Worm (Caenorhabditis elegans): Measurements from ENCODE around the gene ceh-34.

The ceh-34 gene

DNA sequence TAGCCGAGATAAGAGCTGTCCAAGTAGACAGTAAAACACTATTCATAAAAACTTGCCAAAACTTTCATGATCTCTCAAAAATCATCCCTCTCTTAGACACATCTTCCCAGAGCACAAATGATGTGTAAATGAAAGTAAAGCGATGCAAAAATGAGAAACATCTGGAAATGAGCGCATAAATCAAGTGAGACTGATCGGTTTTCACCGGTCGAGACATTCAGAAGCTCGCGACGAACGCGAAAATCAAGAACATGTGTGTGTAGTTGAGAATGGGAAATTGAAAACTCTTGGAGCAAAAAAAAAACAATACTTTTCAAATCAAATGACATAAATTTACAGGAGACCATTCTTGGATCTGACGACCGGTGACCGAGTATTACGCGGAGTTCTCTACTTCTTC, 15.0 kb downstream of the ceh-34 start:
- TF ChIP-seq aptf-3 (GFP tag; IDR thresholded peaks at IDR 0.05) (no peak), aptf-2 (GFP tag; conservative IDR thresholded peaks at IDR 0.05) (no peak), K11D2.4 (GFP tag; IDR thresholded peaks at IDR 0.05) (no peak), attf-6 (GFP tag; IDR thresholded peaks at IDR 0.05) (no peak), C06A6.2 (GFP tag; conservative IDR thresholded peaks at IDR 0.05) (no peak), nhr-27 (tag; optimal IDR thresholded peaks at IDR 0.05) (no peak), B0035.1 (tag; optimal IDR thresholded peaks at IDR 0.05) (no peak), nhr-90 (tag; optimal IDR thresholded peaks at IDR 0.05) (no peak), B0336.3 (GFP tag; IDR thresholded peaks at IDR 0.05) (no peak), efl-1 (GFP tag; optimal IDR thresholded peaks at IDR 0.05) (no peak), ztf-25 (GFP tag; IDR thresholded peaks at IDR 0.05) (no peak), F37B4.10 (GFP tag; IDR thresholded peaks at IDR 0.05) (no peak), ztf-18 (tag; optimal IDR thresholded peaks at IDR 0.05) (no peak)

DNA sequence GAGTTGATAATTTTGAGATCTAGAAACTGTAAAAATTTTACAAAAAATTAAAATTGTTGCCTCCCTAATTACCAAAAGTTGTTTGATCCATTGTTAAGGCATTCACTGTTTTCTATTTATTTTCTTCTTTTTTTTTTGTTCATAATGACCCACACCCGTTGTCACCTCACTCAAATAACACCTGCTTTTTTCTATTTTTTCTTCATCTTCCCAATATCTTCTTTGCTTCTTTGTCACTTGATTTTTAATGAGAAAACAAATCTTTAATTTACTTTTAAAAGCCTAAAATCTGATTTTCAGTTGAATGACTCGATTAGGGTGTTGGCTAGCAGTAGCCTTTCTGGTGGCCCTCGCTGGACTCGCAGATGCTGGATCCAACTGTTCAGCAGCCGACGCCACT, 16.0 kb downstream of the ceh-34 start, which contains the start of gene ncx-2:
Gene ncx-2, plus strand, starts transcription at position 301 of the 400 bp plus-strand sequence.
- TF ChIP-seq sdz-38 (tag; optimal IDR thresholded peaks at IDR 0.05) = no peak
- no peak for TF ChIP-seq nhr-27 (tag; optimal IDR thresholded peaks at IDR 0.05)
- TF ChIP-seq ztf-25 (GFP tag; IDR thresholded peaks at IDR 0.05) = no peak
- TF ChIP-seq unc-130 (GFP tag; optimal IDR thresholded peaks at IDR 0.05) = no peak
- no peak for TF ChIP-seq Y53G8AR.9 (GFP tag; conservative IDR thresholded peaks at IDR 0.05)
- TF ChIP-seq hmg-20 (GFP tag; IDR thresholded peaks at IDR 0.05) = no peak
- no peak for TF ChIP-seq pha-4 (tag; optimal IDR thresholded peaks at IDR 0.05)
- no peak for TF ChIP-seq F52B5.7 (tag; optimal IDR thresholded peaks at IDR 0.05)
- TF ChIP-seq ZK185.1 (tag; optimal IDR thresholded peaks at IDR 0.05; ENCODE audit: poor library complexity, severe bottlenecking) = no peak
- TF ChIP-seq F57A8.1 (GFP tag; optimal IDR thresholded peaks at IDR 0.05) = no peak
- no peak for TF ChIP-seq ztf-18 (tag; optimal IDR thresholded peaks at IDR 0.05)
- TF ChIP-seq dox-1 (GFP tag; IDR thresholded peaks at IDR 0.05) = no peak
- TF ChIP-seq snpc-1.3 (tag; optimal IDR thresholded peaks at IDR 0.05; ENCODE audit: insufficient read depth) = no peak
- no peak for TF ChIP-seq K12H6.12 (tag; optimal IDR thresholded peaks at IDR 0.05)

DNA sequence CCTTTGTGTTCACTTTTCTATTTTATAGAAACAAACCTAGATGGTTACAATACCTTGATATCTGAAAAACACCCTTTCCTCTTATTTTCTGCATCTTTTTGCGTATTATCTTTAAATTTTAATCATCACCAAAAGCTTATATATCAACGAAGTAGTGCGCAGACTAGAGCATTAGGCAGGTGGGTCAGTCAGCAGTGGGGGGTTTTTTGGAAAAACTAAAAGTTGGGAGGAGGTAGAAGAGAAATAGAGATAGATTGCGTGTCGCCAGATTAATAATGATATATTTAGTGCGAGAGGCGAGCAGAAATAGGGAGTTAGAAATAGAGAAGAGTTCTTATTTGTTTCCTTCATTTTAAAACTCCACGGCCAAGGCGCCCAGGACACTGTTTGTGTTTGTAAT, 18.2 kb downstream of the ceh-34 start:
- no peak for TF ChIP-seq egl-44 (GFP tag; IDR thresholded peaks at IDR 0.05)
- no peak for TF ChIP-seq mes-4 (tag; optimal IDR thresholded peaks at IDR 0.05)
- no peak for TF ChIP-seq pbrm-1 (GFP tag; IDR thresholded peaks at IDR 0.05)
- no peak for TF ChIP-seq ztf-26 (tag; optimal IDR thresholded peaks at IDR 0.05)

DNA sequence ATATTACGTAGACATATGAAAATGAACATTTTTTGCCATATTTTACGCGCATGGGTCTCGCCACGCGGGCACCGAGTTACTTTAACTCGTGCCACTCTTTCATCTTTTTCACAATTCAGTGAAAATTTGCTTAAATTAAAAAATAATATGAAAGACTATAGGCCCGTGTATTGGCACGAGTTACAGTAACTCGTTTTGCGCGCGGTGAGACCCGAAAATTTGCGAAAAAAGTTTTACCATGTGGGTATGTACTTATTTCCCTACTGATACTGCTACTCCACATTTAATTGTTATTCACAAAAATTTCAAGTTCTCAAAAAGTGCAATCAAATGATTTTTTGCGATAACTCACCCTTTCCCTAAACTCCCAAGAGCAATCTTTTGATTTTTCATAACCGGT, 21.6 kb downstream of the ceh-34 start:
- no peak for TF ChIP-seq sdz-38 (tag; optimal IDR thresholded peaks at IDR 0.05)
- TF ChIP-seq snpc-3.4 (tag; optimal IDR thresholded peaks at IDR 0.05) = no peak
- no peak for TF ChIP-seq chd-7 (tag; optimal IDR thresholded peaks at IDR 0.05)
- no peak for TF ChIP-seq ceh-58 (GFP tag; IDR thresholded peaks at IDR 0.05)
- TF ChIP-seq tbx-9 (tag; optimal IDR thresholded peaks at IDR 0.05; ENCODE audit: borderline replicate concordance) = no peak
- no peak for TF ChIP-seq rpc-1 (optimal IDR thresholded peaks at IDR 0.05)
- no peak for TF ChIP-seq rpc-1 (tag; optimal IDR thresholded peaks at IDR 0.05)
- TF ChIP-seq hmg-1.2 (GFP tag; IDR thresholded peaks at IDR 0.05) = no peak
- TF ChIP-seq egl-18 (GFP tag; IDR thresholded peaks at IDR 0.05) = no peak
- TF ChIP-seq ztf-26 (tag; optimal IDR thresholded peaks at IDR 0.05) = no peak
- TF ChIP-seq F37B4.10 (GFP tag; IDR thresholded peaks at IDR 0.05) = no peak
- TF ChIP-seq ztf-6 (GFP tag; IDR thresholded peaks at IDR 0.05) = no peak
- no peak for TF ChIP-seq hrde-1 (tag; optimal IDR thresholded peaks at IDR 0.05; ENCODE audit: borderline replicate concordance)
- no peak for TF ChIP-seq madf-6 (GFP tag; IDR thresholded peaks at IDR 0.05)
- no peak for TF ChIP-seq ztf-3 (GFP tag; optimal IDR thresholded peaks at IDR 0.05)
- TF ChIP-seq ceh-79 (tag; optimal IDR thresholded peaks at IDR 0.05) = no peak
- no peak for TF ChIP-seq hsf-1 (GFP tag; IDR thresholded peaks at IDR 0.05)
